Worm (Caenorhabditis elegans) whole organism, mixed stage, embryonic: Measurements from ENCODE around the gene C01G10.6.

Source experiments
- ceh-83 ChIP-seq: fragments of 200-800 bp; sonication (Bioruptor generic); optimal IDR thresholded peaks from 2 replicates; lab custom pipeline; 2018; ENCODE audit warnings: mild to moderate bottlenecking, missing genetic modification characterization, missing compliant biosample characterization
- ces-1 ChIP-seq: fragments of 150-350 bp; optimal IDR thresholded peaks from 2 replicates; lab custom pipeline; 2014; ENCODE audit warnings: missing biosample characterization, missing genetic modification reagents, missing genetic modification characterization
- elt-3 ChIP-seq: fragments of 150-350 bp; optimal IDR thresholded peaks from 2 replicates; lab custom pipeline; 2014; ENCODE audit warnings: missing biosample characterization, missing genetic modification characterization
- mep-1 ChIP-seq: fragments of 150-350 bp; optimal IDR thresholded peaks from 2 replicates; lab custom pipeline; 2017; ENCODE audit warnings: missing biosample characterization, missing genetic modification reagents, missing genetic modification characterization, inconsistent platforms
- nhr-12 ChIP-seq: fragments of 150-350 bp; optimal IDR thresholded peaks from 2 replicates; lab custom pipeline; 2014; ENCODE audit warnings: missing biosample characterization, missing genetic modification characterization
- nhr-76 ChIP-seq: sonication (generic microtip); optimal IDR thresholded peaks from 2 replicates; lab custom pipeline; 2017; ENCODE audit warnings: missing biosample characterization, missing genetic modification characterization
- pha-4 ChIP-seq: fragments of 150-350 bp; optimal IDR thresholded peaks from 2 replicates; lab custom pipeline; 2018; ENCODE audit warnings: missing biosample characterization, missing genetic modification reagents, missing genetic modification characterization
- snpc-4 ChIP-seq: fragments of 150-350 bp; optimal IDR thresholded peaks from 2 replicates; lab custom pipeline; 2014; ENCODE audit warnings: missing biosample characterization, missing genetic modification characterization
- zip-8 ChIP-seq: fragments of 150-350 bp; optimal IDR thresholded peaks from 2 replicates; lab custom pipeline; 2014; ENCODE audit warnings: missing biosample characterization, missing genetic modification characterization

DNA sequence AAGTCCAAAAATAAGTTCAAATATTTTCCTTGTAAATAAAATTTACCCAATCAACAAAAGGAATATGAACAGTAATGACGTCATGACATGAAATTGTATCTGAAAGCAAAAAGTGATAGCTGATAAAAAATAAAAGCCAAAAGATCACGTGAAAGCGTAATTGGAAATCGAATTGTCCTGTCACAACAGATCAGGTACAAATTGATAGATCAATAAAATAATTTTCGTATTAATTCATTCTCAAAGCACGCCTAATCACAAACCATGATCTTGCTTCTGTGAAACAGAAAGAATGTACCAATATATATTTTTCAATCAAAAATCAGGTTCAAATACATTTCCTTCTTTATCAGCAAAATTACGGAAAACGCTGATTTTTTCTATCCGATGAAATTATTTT lies 32.1 kb downstream of the C01G10.6 start, which contains the start of gene flor-1:
- no peak for TF ChIP-seq nhr-12 (tag; lab: Kevin White, UChicago)
- no peak for TF ChIP-seq zip-8 (tag; lab: Kevin White, UChicago)
- no peak for TF ChIP-seq pha-4 (tag; lab: Kevin White, UChicago)
- TF ChIP-seq ceh-83 (GFP tag; lab: Kevin White, UChicago), result no peak
- no peak for TF ChIP-seq snpc-4 (tag; lab: Kevin White, UChicago)
- TF ChIP-seq elt-3, result no peak
- no peak for TF ChIP-seq nhr-76 (tag; lab: Kevin White, UChicago)
- no peak for TF ChIP-seq mep-1 (tag; lab: Kevin White, UChicago)
- no peak for TF ChIP-seq ces-1 (GFP tag; lab: Kevin White, UChicago)
